Worm (Caenorhabditis elegans) whole organism, L3 larva: ENCODE results near the gene znf-207.

Experiments used
- ZK546.5 ChIP-seq: sonication (generic microtip); optimal IDR thresholded peaks from 2 replicates; lab custom pipeline; 2017; ENCODE audit warnings: missing biosample characterization, missing genetic modification characterization
- aly-2 ChIP-seq: fragments of 150-350 bp; optimal IDR thresholded peaks from 2 replicates; lab custom pipeline; 2014; ENCODE audit warnings: missing biosample characterization, missing genetic modification characterization
- ama-1 ChIP-seq: fragments of 150-350 bp; optimal IDR thresholded peaks from 2 replicates; lab custom pipeline; 2018
- ceh-28 ChIP-seq: fragments of 150-350 bp; optimal IDR thresholded peaks from 2 replicates; lab custom pipeline; 2014; ENCODE audit warnings: missing biosample characterization, missing genetic modification reagents, missing genetic modification characterization
- egl-27 ChIP-seq: sonication (generic microtip); optimal IDR thresholded peaks from 4 replicates; lab custom pipeline; 2017; ENCODE audit warnings: missing biosample characterization, missing genetic modification reagents, missing genetic modification characterization
- elt-2 ChIP-seq: sonication (generic microtip); optimal IDR thresholded peaks from 2 replicates; lab custom pipeline; 2016; ENCODE audit warnings: missing genetic modification reagents, mild to moderate bottlenecking, missing genetic modification characterization, missing compliant biosample characterization
- fkh-10 ChIP-seq: sonication (generic microtip); optimal IDR thresholded peaks from 2 replicates; lab custom pipeline; 2017; ENCODE audit warnings: missing biosample characterization, missing genetic modification reagents, missing genetic modification characterization
- nhr-12 ChIP-seq: fragments of 150-350 bp; optimal IDR thresholded peaks from 2 replicates; lab custom pipeline; 2014; ENCODE audit warnings: missing biosample characterization, missing genetic modification characterization
- nhr-28 ChIP-seq: fragments of 150-350 bp; optimal IDR thresholded peaks from 2 replicates; lab custom pipeline; 2014; ENCODE audit warnings: missing biosample characterization, missing genetic modification characterization
- nhr-76 ChIP-seq: fragments of 150-350 bp; sonication (generic microtip); optimal IDR thresholded peaks from 5 replicates; lab custom pipeline; 2014; ENCODE audit warnings: missing biosample characterization, missing genetic modification characterization
- sea-2 ChIP-seq: fragments of 150-350 bp; sonication (generic microtip); optimal IDR thresholded peaks from 4 replicates; lab custom pipeline; 2014; ENCODE audit warnings: missing biosample characterization, missing genetic modification reagents, missing genetic modification characterization
- unc-62 ChIP-seq: fragments of 150-350 bp; sonication (generic microtip); optimal IDR thresholded peaks from 4 replicates; lab custom pipeline; 2014; ENCODE audit warnings: missing biosample characterization, missing genetic modification reagents, missing genetic modification characterization

- no peak for TF ChIP-seq nhr-12 (tag; lab: Kevin White, UChicago)
- no peak for TF ChIP-seq fkh-10 (GFP tag; lab: Kevin White, UChicago)
- no peak for TF ChIP-seq unc-62 (GFP tag; lab: Kevin White, UChicago)
- no peak for TF ChIP-seq aly-2
- TF ChIP-seq elt-2 (tag; lab: Kevin White, UChicago), result no peak
- TF ChIP-seq ZK546.5 (tag; lab: Kevin White, UChicago), result no peak
- TF ChIP-seq sea-2 (GFP tag; lab: Kevin White, UChicago), result no peak
- TF ChIP-seq ama-1 (lab: Kevin White, UChicago), result no peak
- no peak for TF ChIP-seq ceh-28 (tag; lab: Kevin White, UChicago)
- no peak for TF ChIP-seq egl-27 (tag; lab: Kevin White, UChicago)
- TF ChIP-seq nhr-28, result no peak
- TF ChIP-seq nhr-76, result no peak
Measured at ce11 chrIV:11323666-11324065, 12.9 kb downstream of the znf-207 start.
